Worm (Caenorhabditis elegans): ENCODE data around the gene sre-45.

The sre-45 gene

ce11 chrII:13521179-13521616 is 3.5 kb downstream of the sre-45 start:
- TF ChIP-seq unc-62 (GFP tag; optimal IDR thresholded peaks at IDR 0.05) (no peak), mbf-1 (tag; optimal IDR thresholded peaks at IDR 0.05) (no peak), R02D3.7 (tag; optimal IDR thresholded peaks at IDR 0.05) (no peak), nhr-77 (tag; optimal IDR thresholded peaks at IDR 0.05) (no peak), egl-27 (tag; optimal IDR thresholded peaks at IDR 0.05) (no peak), unc-55 (GFP tag; optimal IDR thresholded peaks at IDR 0.05) (peak; percentile 17), snpc-4 (tag; optimal IDR thresholded peaks at IDR 0.05) (peak; percentile 91), sem-4 (tag; optimal IDR thresholded peaks at IDR 0.05) (no peak), fos-1 (tag; optimal IDR thresholded peaks at IDR 0.05) (no peak), Y55F3AM.14 (GFP tag; optimal IDR thresholded peaks at IDR 0.05) (no peak), mdl-1 (tag; optimal IDR thresholded peaks at IDR 0.05) (no peak), peb-1 (tag; optimal IDR thresholded peaks at IDR 0.05) (no peak), skn-1 (tag; optimal IDR thresholded peaks at IDR 0.05) (no peak), lsy-2 (tag; optimal IDR thresholded peaks at IDR 0.05) (no peak), elt-3 (tag; optimal IDR thresholded peaks at IDR 0.05) (no peak), zag-1 (tag; optimal IDR thresholded peaks at IDR 0.05) (no peak), ztf-11 (tag; optimal IDR thresholded peaks at IDR 0.05) (no peak)

DNA sequence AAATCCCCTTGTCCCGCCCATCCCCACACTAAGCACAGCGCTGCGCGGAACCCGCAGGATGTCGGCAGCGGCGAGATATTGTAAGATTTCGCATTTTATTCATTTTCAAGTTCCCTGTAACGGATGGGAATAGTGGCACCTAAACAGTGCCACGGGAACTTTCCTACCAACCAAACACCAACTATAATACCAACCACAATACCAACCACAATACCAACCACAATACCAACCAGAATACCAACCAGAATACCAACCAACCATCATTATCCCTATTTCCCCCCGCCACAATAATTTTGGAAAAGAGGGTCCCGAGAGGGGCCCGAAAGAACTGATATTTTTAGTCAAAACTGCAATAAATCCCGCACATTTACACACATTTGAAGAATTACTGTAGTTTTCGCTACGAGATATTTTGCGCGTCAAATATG is 4.3 kb downstream of the sre-45 start:
- TF ChIP-seq sma-3 (GFP tag; optimal IDR thresholded peaks at IDR 0.05), result peak; percentile 9
- TF ChIP-seq egl-27 (tag; optimal IDR thresholded peaks at IDR 0.05), result no peak
- no peak for TF ChIP-seq nhr-21 (tag; optimal IDR thresholded peaks at IDR 0.05)
- no peak for TF ChIP-seq nhr-6 (tag; optimal IDR thresholded peaks at IDR 0.05)
- TF ChIP-seq snpc-4 (tag; optimal IDR thresholded peaks at IDR 0.05), result peak; percentile 90
- TF ChIP-seq peb-1 (tag; optimal IDR thresholded peaks at IDR 0.05), result no peak

DNA sequence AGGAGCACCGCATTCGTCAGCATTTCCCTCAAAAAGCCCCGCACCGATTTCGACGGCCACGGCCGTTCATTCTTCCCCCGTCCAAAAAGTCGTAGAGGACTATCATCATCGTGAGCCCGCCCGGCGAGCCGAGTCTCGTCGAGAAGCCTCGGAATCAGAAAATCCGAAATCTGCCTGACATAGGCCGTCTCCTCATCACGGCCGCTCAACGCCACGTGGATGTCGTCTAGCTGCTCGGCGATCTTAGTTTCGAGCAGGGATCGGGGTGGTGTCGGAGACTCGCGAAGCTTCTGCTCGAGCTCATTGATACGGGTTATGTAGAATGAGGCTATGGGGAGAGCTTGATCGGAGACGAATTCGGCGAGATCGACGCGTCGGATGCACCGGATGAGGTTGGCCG is 11.4 kb downstream of the sre-45 start:
- TF ChIP-seq crh-2 (tag; optimal IDR thresholded peaks at IDR 0.05) (no peak), nhr-25 (tag; optimal IDR thresholded peaks at IDR 0.05) (no peak), nhr-6 (tag; optimal IDR thresholded peaks at IDR 0.05) (no peak), lin-39 (tag; optimal IDR thresholded peaks at IDR 0.05) (no peak), aly-2 (tag; optimal IDR thresholded peaks at IDR 0.05) (no peak), nhr-21 (tag; optimal IDR thresholded peaks at IDR 0.05) (no peak), sma-9 (GFP tag; optimal IDR thresholded peaks at IDR 0.05) (no peak), sma-9 (tag; optimal IDR thresholded peaks at IDR 0.05) (no peak), ZK546.5 (tag; optimal IDR thresholded peaks at IDR 0.05) (no peak), mbf-1 (tag; optimal IDR thresholded peaks at IDR 0.05) (no peak), sem-4 (tag; optimal IDR thresholded peaks at IDR 0.05) (no peak), lin-11 (tag; optimal IDR thresholded peaks at IDR 0.05) (no peak), ceh-82 (tag; optimal IDR thresholded peaks at IDR 0.05) (no peak), lsy-2 (tag; optimal IDR thresholded peaks at IDR 0.05) (no peak), ztf-4 (tag; optimal IDR thresholded peaks at IDR 0.05) (no peak)

ce11 chrII:13530657-13531056 is 13.0 kb downstream of the sre-45 start:
- no peak for TF ChIP-seq mab-5 (tag; optimal IDR thresholded peaks at IDR 0.05)
- TF ChIP-seq lsy-2 (tag; optimal IDR thresholded peaks at IDR 0.05), result no peak
- no peak for TF ChIP-seq lin-13 (GFP tag; optimal IDR thresholded peaks at IDR 0.05)
- no peak for TF ChIP-seq elt-1 (tag; optimal IDR thresholded peaks at IDR 0.05)
- TF ChIP-seq C34F6.9 (tag; optimal IDR thresholded peaks at IDR 0.05), result no peak
- TF ChIP-seq nhr-21 (tag; optimal IDR thresholded peaks at IDR 0.05), result no peak
- no peak for TF ChIP-seq nhr-10 (tag; optimal IDR thresholded peaks at IDR 0.05)
- TF ChIP-seq ama-1 (optimal IDR thresholded peaks at IDR 0.05), result no peak
- no peak for TF ChIP-seq aly-2 (tag; optimal IDR thresholded peaks at IDR 0.05)
- TF ChIP-seq sma-3 (GFP tag; optimal IDR thresholded peaks at IDR 0.05), result no peak
- no peak for TF ChIP-seq sem-4 (tag; optimal IDR thresholded peaks at IDR 0.05)
- TF ChIP-seq snpc-4 (tag; optimal IDR thresholded peaks at IDR 0.05), result no peak
- no peak for TF ChIP-seq nhr-23 (tag; optimal IDR thresholded peaks at IDR 0.05)
- no peak for TF ChIP-seq skn-1 (tag; optimal IDR thresholded peaks at IDR 0.05)
- TF ChIP-seq unc-39 (tag; optimal IDR thresholded peaks at IDR 0.05), result no peak
- TF ChIP-seq mdl-1 (tag; optimal IDR thresholded peaks at IDR 0.05), result no peak
- TF ChIP-seq lin-11 (tag; optimal IDR thresholded peaks at IDR 0.05), result no peak
- no peak for TF ChIP-seq F13H6.1 (tag; optimal IDR thresholded peaks at IDR 0.05)
- TF ChIP-seq ztf-4 (tag; optimal IDR thresholded peaks at IDR 0.05), result no peak

All from whole organism, L2 larva.